Fruit fly (Drosophila melanogaster): ENCODE results near the gene CG14990.

The CG14990 gene

DNA sequence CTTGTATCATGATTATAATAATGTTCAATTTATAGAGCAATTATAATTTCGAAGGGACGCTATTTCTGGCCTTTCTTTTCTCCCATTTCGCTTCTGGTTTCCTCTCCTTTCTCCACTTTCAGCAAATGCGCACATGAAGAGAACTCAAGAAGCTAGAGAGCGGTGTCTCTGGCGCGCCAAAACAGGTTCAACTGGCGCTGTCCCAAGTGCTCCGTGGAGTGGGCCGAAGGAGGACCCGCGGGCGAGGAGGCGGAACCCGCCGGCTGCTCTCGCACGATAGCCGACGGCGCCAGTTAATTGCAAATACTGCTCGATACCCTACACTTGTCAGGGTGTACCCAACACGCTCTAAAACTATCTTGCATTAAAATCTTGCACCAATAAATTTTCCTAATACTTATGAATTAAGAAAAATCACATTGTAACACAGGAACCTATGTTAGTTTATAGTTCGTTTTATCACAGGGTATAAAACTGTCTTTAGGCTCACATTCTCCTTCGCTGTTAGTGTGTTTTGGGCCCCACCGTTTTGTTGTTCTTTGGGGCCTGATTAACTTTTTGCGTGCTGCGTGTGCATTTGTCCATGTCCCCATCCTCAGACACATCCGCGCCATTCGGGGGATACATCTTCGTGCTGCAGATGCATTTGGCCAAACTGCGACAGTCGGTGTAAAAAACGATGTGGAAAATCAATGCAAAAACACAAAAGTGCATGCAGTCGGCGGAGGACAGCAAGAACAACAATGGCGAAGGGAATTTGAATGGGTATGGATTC lies 22.6 kb upstream of the CG14990 start (continued):
- TF ChIP-seq B-H1 (GFP tag; IDR thresholded peaks at IDR 0.05): peak; percentile 85
- peak; percentile 88 for TF ChIP-seq CG17612 (GFP tag; IDR thresholded peaks at IDR 0.05)
- TF ChIP-seq her (GFP tag; optimal IDR thresholded peaks at IDR 0.05): peak; percentile 88
- TF ChIP-seq Atf6 (GFP tag; IDR thresholded peaks at IDR 0.05): peak; percentile 95
- no peak for TF ChIP-seq Dfd (GFP tag; optimal IDR thresholded peaks at IDR 0.05)
- peak; percentile 85 for TF ChIP-seq dm (GFP tag; optimal IDR thresholded peaks at IDR 0.05)
- peak; percentile 94 for TF ChIP-seq NfI (GFP tag; optimal IDR thresholded peaks at IDR 0.05)
- peak; percentile 90 for TF ChIP-seq oc (tag; optimal IDR thresholded peaks at IDR 0.05)
- TF ChIP-seq CG9437 (GFP tag; optimal IDR thresholded peaks at IDR 0.05): peak; percentile 72
- peak; percentile 83 to 88 for TF ChIP-seq Pdp1 (GFP tag; optimal IDR thresholded peaks at IDR 0.05)
- TF ChIP-seq CG8359 (GFP tag; optimal IDR thresholded peaks at IDR 0.05; ENCODE audit: borderline replicate concordance): peak; percentile 26
- peak; percentile 97 for TF ChIP-seq CG12769 (tag; optimal IDR thresholded peaks at IDR 0.05)
- TF ChIP-seq h (optimal IDR thresholded peaks at IDR 0.05): no peak
- TF ChIP-seq pum (GFP tag; optimal IDR thresholded peaks at IDR 0.05): peak; percentile 78
- TF ChIP-seq Bteb2 (GFP tag; optimal IDR thresholded peaks at IDR 0.05): peak; percentile 76
- TF ChIP-seq ind (GFP tag; optimal IDR thresholded peaks at IDR 0.05): peak; percentile 92
- peak; percentile 87 for TF ChIP-seq CG7357 (GFP tag; IDR thresholded peaks at IDR 0.05)
- TF ChIP-seq Sry-δ (GFP tag; optimal IDR thresholded peaks at IDR 0.05): peak; percentile 51
- TF ChIP-seq Hr3 (GFP tag; optimal IDR thresholded peaks at IDR 0.05): peak; percentile 77
- peak; percentile 92 for TF ChIP-seq esg (GFP tag; conservative IDR thresholded peaks at IDR 0.05)
- TF ChIP-seq danr (GFP tag; IDR thresholded peaks at IDR 0.05): peak; percentile 89
- TF ChIP-seq Bgb (GFP tag; IDR thresholded peaks at IDR 0.05; ENCODE audit: partially characterized antibody): no peak
- peak in 1 of 2 experiments; percentile 24 for TF ChIP-seq crp (GFP tag; optimal IDR thresholded peaks at IDR 0.05)
- TF ChIP-seq hth (optimal IDR thresholded peaks at IDR 0.05): no peak
- peak; percentile 37 for TF ChIP-seq CG15073 (GFP tag; optimal IDR thresholded peaks at IDR 0.05)
- TF ChIP-seq CG2129 (GFP tag; IDR thresholded peaks at IDR 0.05; ENCODE audit: partially characterized antibody): no peak
- TF ChIP-seq mam (GFP tag; optimal IDR thresholded peaks at IDR 0.05): peak; percentile 85
- peak; percentile 69 for TF ChIP-seq E2f2 (GFP tag; IDR thresholded peaks at IDR 0.05)
- TF ChIP-seq CrebB (tag; optimal IDR thresholded peaks at IDR 0.05): peak; percentile 79
- TF ChIP-seq nom (GFP tag; optimal IDR thresholded peaks at IDR 0.05): peak; percentile 84
- no peak for TF ChIP-seq Dll (GFP tag; IDR thresholded peaks at IDR 0.05; ENCODE audit: partially characterized antibody)
- TF ChIP-seq MESR4 (GFP tag; optimal IDR thresholded peaks at IDR 0.05): no peak
- TF ChIP-seq nau (GFP tag; optimal IDR thresholded peaks at IDR 0.05): no peak
- peak; percentile 84 for TF ChIP-seq CG9727 (GFP tag; optimal IDR thresholded peaks at IDR 0.05)
- peak; percentile 92 for TF ChIP-seq CG15269 (tag; optimal IDR thresholded peaks at IDR 0.05)
- peak; percentile 53 for TF ChIP-seq CG31388 (GFP tag; optimal IDR thresholded peaks at IDR 0.05)
- TF ChIP-seq CG7271 (tag; optimal IDR thresholded peaks at IDR 0.05): peak; percentile 30
- peak; percentile 47 for TF ChIP-seq Jarid2 (GFP tag; optimal IDR thresholded peaks at IDR 0.05)
- TF ChIP-seq Sry-β (GFP tag; optimal IDR thresholded peaks at IDR 0.05): no peak
- TF ChIP-seq CG18764 (GFP tag; optimal IDR thresholded peaks at IDR 0.05): peak; percentile 58
- TF ChIP-seq CG14667 (GFP tag; IDR thresholded peaks at IDR 0.05): peak; percentile 89
- peak; percentile 71 for TF ChIP-seq CG3163 (GFP tag; optimal IDR thresholded peaks at IDR 0.05)
- peak; percentile 94 for TF ChIP-seq ken (GFP tag; IDR thresholded peaks at IDR 0.05)
- TF ChIP-seq HLH4C (GFP tag; IDR thresholded peaks at IDR 0.05; ENCODE audit: partially characterized antibody): no peak
- TF ChIP-seq CTCF (GFP tag; optimal IDR thresholded peaks at IDR 0.05): no peak
- peak; percentile 79 for TF ChIP-seq klu (GFP tag; IDR thresholded peaks at IDR 0.05)
- TF ChIP-seq sna (GFP tag; IDR thresholded peaks at IDR 0.05; ENCODE audit: partially characterized antibody): no peak
- peak; percentile 62 for TF ChIP-seq CG3407 (GFP tag; optimal IDR thresholded peaks at IDR 0.05)
- peak; percentile 56 for TF ChIP-seq sug (tag; optimal IDR thresholded peaks at IDR 0.05)
- peak; percentile 75 for TF ChIP-seq btn (GFP tag; optimal IDR thresholded peaks at IDR 0.05)

Measured in whole organism, embryonic.